Fruit fly (Drosophila melanogaster) whole organism, embryonic: Measurements from ENCODE around the gene Acp63F.
A peak's percentile ranks its signal among the peaks of the same experiment; 100 is the strongest.

ENCODE experiments used
- Ada2b ChIP-seq: fragments of 200-800 bp; sonication (Bioruptor generic); IDR thresholded peaks from 2 replicates; pipeline ENCODE4 v1.3.6; 2022; ENCODE audit warnings: missing biosample characterization, missing genetic modification characterization
- B-H1 ChIP-seq: fragments of 200-800 bp; sonication (Bioruptor generic); IDR thresholded peaks from 3 replicates; pipeline ENCODE4 v1.3.6; 2022; ENCODE audit warnings: missing biosample characterization, missing genetic modification characterization
- CG10366 ChIP-seq: fragments of 200-800 bp; sonication (Bioruptor generic); IDR thresholded peaks from 2 replicates; pipeline ENCODE4 v1.3.6; 2022; ENCODE audit warnings: missing biosample characterization, missing genetic modification characterization
- CG14710 ChIP-seq: fragments of 200-800 bp; sonication (Bioruptor generic); optimal IDR thresholded peaks from 3 replicates; lab custom pipeline; 2019; ENCODE audit warnings: missing biosample characterization, mild to moderate bottlenecking, missing genetic modification characterization, moderate library complexity
- CG15073 ChIP-seq: fragments of 200-800 bp; sonication (Bioruptor generic); optimal IDR thresholded peaks from 2 replicates; lab custom pipeline; 2016; ENCODE audit warnings: missing biosample characterization, missing genetic modification characterization
- CG15479 ChIP-seq: fragments of 200-800 bp; sonication (Bioruptor generic); optimal IDR thresholded peaks from 3 replicates; lab custom pipeline; 2019; ENCODE audit warnings: missing biosample characterization, mild to moderate bottlenecking, missing genetic modification characterization, moderate library complexity
- CG15601 ChIP-seq: fragments of 200-800 bp; sonication (Bioruptor generic); optimal IDR thresholded peaks from 3 replicates; lab custom pipeline; 2019; ENCODE audit warnings: missing biosample characterization, mild to moderate bottlenecking, missing genetic modification characterization, moderate library complexity
- CG17829 ChIP-seq: fragments of 200-800 bp; optimal IDR thresholded peaks from 2 replicates; lab custom pipeline; 2019; ENCODE audit warnings: missing biosample characterization, mild to moderate bottlenecking, missing genetic modification characterization, moderate library complexity
- CG1832 ChIP-seq: fragments of 200-800 bp; sonication (Bioruptor generic); optimal IDR thresholded peaks from 2 replicates; lab custom pipeline; 2017; ENCODE audit warnings: missing biosample characterization, mild to moderate bottlenecking, missing genetic modification characterization, inconsistent platforms
- CG2129 ChIP-seq: fragments of 200-800 bp; sonication (Bioruptor generic); IDR thresholded peaks from 2 replicates; pipeline ENCODE4 v1.3.6; 2022; ENCODE audit warnings: missing biosample characterization, missing genetic modification characterization; ENCODE audit not compliant: partially characterized antibody
- CG2875 ChIP-seq: fragments of 200-800 bp; sonication (Bioruptor generic); optimal IDR thresholded peaks from 2 replicates; lab custom pipeline; 2017; ENCODE audit warnings: missing biosample characterization, mild to moderate bottlenecking, missing genetic modification characterization, missing genetic modification reagents
- CG33213 ChIP-seq: fragments of 200-800 bp; sonication (Bioruptor generic); optimal IDR thresholded peaks from 3 replicates; lab custom pipeline; 2016; ENCODE audit warnings: missing biosample characterization, missing genetic modification characterization
- CG4328 ChIP-seq: fragments of 200-800 bp; sonication (Bioruptor generic); optimal IDR thresholded peaks from 3 replicates; lab custom pipeline; 2017; ENCODE audit warnings: missing biosample characterization, missing genetic modification reagents, missing genetic modification characterization
- CG5180 ChIP-seq: fragments of 200-800 bp; sonication (Bioruptor generic); optimal IDR thresholded peaks from 3 replicates; lab custom pipeline; 2017; ENCODE audit warnings: missing biosample characterization, missing genetic modification characterization, mild to moderate bottlenecking, moderate library complexity, missing genetic modification reagents
- CG6854 ChIP-seq: fragments of 200-800 bp; sonication (Bioruptor generic); optimal IDR thresholded peaks from 3 replicates; lab custom pipeline; 2017; ENCODE audit warnings: missing biosample characterization, mild to moderate bottlenecking, missing genetic modification characterization
- CG7745 ChIP-seq: fragments of 200-800 bp; sonication (Bioruptor generic); optimal IDR thresholded peaks from 2 replicates; lab custom pipeline; 2018; ENCODE audit warnings: missing biosample characterization, mild to moderate bottlenecking, missing genetic modification characterization, moderate library complexity
- CG7928 ChIP-seq: fragments of 200-800 bp; sonication (Bioruptor generic); optimal IDR thresholded peaks from 2 replicates; lab custom pipeline; 2017; ENCODE audit warnings: missing biosample characterization, mild to moderate bottlenecking, missing genetic modification characterization
- CG7963 ChIP-seq: fragments of 200-800 bp; sonication (Bioruptor generic); IDR thresholded peaks from 3 replicates; pipeline ENCODE4 v1.3.6; 2022; ENCODE audit warnings: missing biosample characterization, missing genetic modification characterization; ENCODE audit not compliant: partially characterized antibody
- CG9215 ChIP-seq: fragments of 200-800 bp; sonication (Bioruptor generic); IDR thresholded peaks from 2 replicates; pipeline ENCODE4 v1.3.6; 2022; ENCODE audit warnings: missing biosample characterization, missing genetic modification characterization
- D19B ChIP-seq: fragments of 200-800 bp; sonication (Bioruptor generic); optimal IDR thresholded peaks from 2 replicates; lab custom pipeline; 2017; ENCODE audit warnings: missing biosample characterization, mild to moderate bottlenecking, missing genetic modification characterization
- Drgx ChIP-seq: fragments of 200-800 bp; sonication (Bioruptor generic); IDR thresholded peaks from 2 replicates; pipeline ENCODE4 v1.3.6; 2022; ENCODE audit warnings: missing biosample characterization, missing genetic modification characterization
- Elba2 ChIP-seq: fragments of 200-800 bp; sonication (Bioruptor generic); optimal IDR thresholded peaks from 3 replicates; lab custom pipeline; 2016; ENCODE audit warnings: missing biosample characterization, missing genetic modification characterization
- Ets65A ChIP-seq: fragments of 200-800 bp; sonication (Bioruptor generic); peaks from one replicate; lab custom pipeline; 2016; ENCODE audit warnings: missing biosample characterization, missing genetic modification characterization
- Gug ChIP-seq: fragments of 200-800 bp; sonication (Bioruptor generic); IDR thresholded peaks from 4 replicates; pipeline ENCODE4 v1.3.6; 2022; ENCODE audit warnings: missing biosample characterization, missing genetic modification characterization
- HLH4C ChIP-seq: fragments of 200-800 bp; sonication (Bioruptor generic); IDR thresholded peaks from 3 replicates; pipeline ENCODE4 v1.3.6; 2022; ENCODE audit warnings: missing biosample characterization, missing genetic modification characterization; ENCODE audit not compliant: partially characterized antibody
- HLHmδ ChIP-seq: fragments of 200-800 bp; sonication (Bioruptor generic); optimal IDR thresholded peaks from 2 replicates; lab custom pipeline; 2018; ENCODE audit warnings: missing biosample characterization, mild to moderate bottlenecking, missing genetic modification characterization, moderate library complexity
- Med ChIP-seq: fragments of 200-800 bp; sonication (Bioruptor generic); peaks from one replicate; lab custom pipeline; 2016; ENCODE audit warnings: missing biosample characterization, missing genetic modification characterization, mild to moderate bottlenecking, inconsistent platforms, moderate library complexity
- Nf-YB ChIP-seq: fragments of 200-800 bp; sonication (Bioruptor generic); optimal IDR thresholded peaks from 3 replicates; lab custom pipeline; 2019; ENCODE audit warnings: missing biosample characterization, mild to moderate bottlenecking, missing genetic modification characterization, moderate library complexity
- NfI ChIP-seq: fragments of 200-800 bp; sonication (Bioruptor generic); optimal IDR thresholded peaks from 3 replicates; lab custom pipeline; 2018; ENCODE audit warnings: missing biosample characterization, mild to moderate bottlenecking, missing genetic modification characterization, moderate library complexity
- Sox100B ChIP-seq: fragments of 200-800 bp; sonication (Bioruptor generic); optimal IDR thresholded peaks from 3 replicates; lab custom pipeline; 2018; ENCODE audit warnings: missing biosample characterization, mild to moderate bottlenecking, missing genetic modification characterization
- ac ChIP-seq: fragments of 200-800 bp; sonication (Bioruptor generic); optimal IDR thresholded peaks from 3 replicates; lab custom pipeline; 2017; ENCODE audit warnings: missing biosample characterization, mild to moderate bottlenecking, missing genetic modification characterization
- ash1 ChIP-seq: fragments of 200-800 bp; sonication (Bioruptor generic); optimal IDR thresholded peaks from 2 replicates; lab custom pipeline; 2018; ENCODE audit warnings: missing biosample characterization, mild to moderate bottlenecking, missing genetic modification characterization
- crol ChIP-seq: fragments of 200-800 bp; sonication (Bioruptor generic); IDR thresholded peaks from 2 replicates; pipeline ENCODE4 v1.3.6; 2022; ENCODE audit warnings: missing biosample characterization, missing genetic modification characterization
- gt ChIP-seq: fragments of 200-800 bp; sonication (Bioruptor generic); IDR thresholded peaks from 2 replicates; pipeline ENCODE4 v1.3.6; 2022; ENCODE audit warnings: missing biosample characterization, missing genetic modification characterization
- hth ChIP-seq: fragments of >200 bp; optimal IDR thresholded peaks from 2 replicates; lab custom pipeline; 2017; ENCODE audit warnings: inconsistent platforms
- kni ChIP-seq: fragments of 200-800 bp; sonication (Bioruptor generic); optimal IDR thresholded peaks from 3 replicates; lab custom pipeline; 2017; ENCODE audit warnings: mild to moderate bottlenecking, missing biosample characterization, missing genetic modification reagents, missing genetic modification characterization
- lola ChIP-seq, 3 experiments: fragments of >200 bp in 2 of 3; fragments of 200-800 bp in 1 of 3; sonication (Bioruptor generic) in 1 of 3; optimal IDR thresholded peaks; 2 replicates each; lab custom pipeline; 2017 to 2019; ENCODE audit warnings: missing biosample characterization in 3 of 3, missing genetic modification characterization in 3 of 3, mild to moderate bottlenecking in 1 of 3, moderate library complexity in 1 of 3
- luna ChIP-seq: fragments of 200-800 bp; sonication (Bioruptor generic); optimal IDR thresholded peaks from 2 replicates; lab custom pipeline; 2016; ENCODE audit warnings: missing biosample characterization, missing genetic modification characterization
- mld ChIP-seq: fragments of 200-800 bp; sonication (Bioruptor generic); IDR thresholded peaks from 3 replicates; pipeline ENCODE4 v1.3.6; 2022; ENCODE audit warnings: missing biosample characterization, missing genetic modification characterization; ENCODE audit not compliant: partially characterized antibody
- nmo ChIP-seq: fragments of 200-800 bp; sonication (Bioruptor generic); optimal IDR thresholded peaks from 2 replicates; lab custom pipeline; 2018; ENCODE audit warnings: missing biosample characterization, mild to moderate bottlenecking, missing genetic modification characterization, moderate library complexity
- nom ChIP-seq: fragments of 200-800 bp; sonication (Bioruptor generic); optimal IDR thresholded peaks from 2 replicates; lab custom pipeline; 2017; ENCODE audit warnings: missing biosample characterization, missing genetic modification characterization, mild to moderate bottlenecking, moderate library complexity, missing genetic modification reagents
- otp ChIP-seq: fragments of 200-800 bp; sonication (Bioruptor generic); IDR thresholded peaks from 3 replicates; pipeline ENCODE4, ENCODE4 v1.3.6; 2022; ENCODE audit warnings: missing biosample characterization, missing genetic modification characterization
- pzg ChIP-seq: fragments of 200-800 bp; sonication (Bioruptor generic); optimal IDR thresholded peaks from 3 replicates; lab custom pipeline; 2018; ENCODE audit warnings: missing biosample characterization, mild to moderate bottlenecking, missing genetic modification characterization, moderate library complexity
- sens ChIP-seq: fragments of 200-800 bp; sonication (Bioruptor generic); peaks from one replicate; lab custom pipeline; 2016; ENCODE audit warnings: missing biosample characterization, missing genetic modification characterization
- twi ChIP-seq: fragments of 200-800 bp; optimal IDR thresholded peaks from 2 replicates; lab custom pipeline; 2019; ENCODE audit warnings: missing biosample characterization, mild to moderate bottlenecking, missing genetic modification characterization, moderate library complexity
- vvl ChIP-seq: fragments of 200-800 bp; sonication (Bioruptor generic); IDR thresholded peaks from 2 replicates; pipeline ENCODE4 v1.3.6; 2022; ENCODE audit warnings: missing biosample characterization, missing genetic modification characterization
- z ChIP-seq: fragments of 200-800 bp; sonication (Bioruptor generic); IDR thresholded peaks from 3 replicates; pipeline ENCODE4 v1.3.6; 2022; ENCODE audit warnings: missing biosample characterization, missing genetic modification characterization
- zfh2 ChIP-seq: fragments of 200-800 bp; sonication (Bioruptor generic); optimal IDR thresholded peaks from 2 replicates; lab custom pipeline; 2016; ENCODE audit warnings: missing biosample characterization, missing genetic modification characterization

Gene Acp63F

DNA sequence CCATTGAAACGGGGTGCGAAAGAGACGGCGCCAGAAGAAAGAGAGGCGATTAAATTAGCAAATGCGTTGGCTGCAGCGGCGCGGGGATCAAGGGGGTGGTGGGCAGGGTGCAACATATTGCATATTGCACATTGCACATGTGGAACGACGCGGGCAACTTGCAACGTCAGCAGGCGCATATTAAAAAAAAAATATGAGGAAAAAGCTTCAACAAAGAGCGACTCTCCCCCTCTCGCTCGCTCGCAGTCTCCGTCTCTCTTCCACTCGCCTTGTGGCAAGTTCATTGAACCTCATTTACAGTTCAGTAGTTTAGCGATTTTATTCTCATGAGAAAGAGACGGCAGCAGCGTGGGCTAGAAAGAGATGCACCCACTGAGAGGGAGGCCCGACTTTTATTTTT is 32.2 kb downstream of the Acp63F start:
- peak; percentile 16 for TF ChIP-seq Med (GFP tag; lab: Kevin White, UChicago)
- no peak for TF ChIP-seq HLHmδ (GFP tag; lab: Kevin White, UChicago)
- TF ChIP-seq NfI (GFP tag; lab: Kevin White, UChicago), result no peak
- TF ChIP-seq CG2129 (GFP tag; lab: Robert Waterston, UW), result no peak
- TF ChIP-seq Nf-YB (GFP tag; lab: Kevin White, UChicago), result no peak
- TF ChIP-seq Ada2b (GFP tag; lab: Robert Waterston, UW), result no peak
- TF ChIP-seq CG6854 (GFP tag; lab: Kevin White, UChicago), result no peak
- peak; percentile 9; the same call in 1 of the 3 replicates for TF ChIP-seq HLH4C (GFP tag; lab: Robert Waterston, UW)
- no peak for TF ChIP-seq nmo (GFP tag; lab: Kevin White, UChicago)
- TF ChIP-seq luna, result no peak
- no peak for TF ChIP-seq D19B (GFP tag; lab: Kevin White, UChicago)
- TF ChIP-seq CG4328 (GFP tag; lab: Kevin White, UChicago), result no peak
- TF ChIP-seq CG10366, result no peak
- TF ChIP-seq otp (GFP tag; lab: Robert Waterston, UW), result no peak
- no peak for TF ChIP-seq CG2875
- no peak for TF ChIP-seq CG17829 (tag; lab: Kevin White, UChicago)
- no peak for TF ChIP-seq Sox100B (GFP tag; lab: Kevin White, UChicago)
- TF ChIP-seq hth (lab: Kevin White, UChicago), result no peak
- TF ChIP-seq Gug (GFP tag; lab: Robert Waterston, UW), result no peak
- no peak for TF ChIP-seq CG7963 (GFP tag; lab: Robert Waterston, UW)
- TF ChIP-seq CG14710 (tag; lab: Kevin White, UChicago), result no peak
- 0 out of 2 replicates have a peak, but pooled peaks have one; percentile 17 for TF ChIP-seq vvl (GFP tag; lab: Robert Waterston, UW)
- no peak for TF ChIP-seq CG7745 (tag; lab: Kevin White, UChicago)
- TF ChIP-seq z (GFP tag; lab: Robert Waterston, UW), result no peak
- TF ChIP-seq CG15601 (tag; lab: Kevin White, UChicago), result no peak
- peak; percentile 28 for TF ChIP-seq nom (GFP tag; lab: Kevin White, UChicago)
- TF ChIP-seq CG5180, result no peak
- peak; percentile 54 for TF ChIP-seq CG1832 (GFP tag; lab: Kevin White, UChicago)

DNA sequence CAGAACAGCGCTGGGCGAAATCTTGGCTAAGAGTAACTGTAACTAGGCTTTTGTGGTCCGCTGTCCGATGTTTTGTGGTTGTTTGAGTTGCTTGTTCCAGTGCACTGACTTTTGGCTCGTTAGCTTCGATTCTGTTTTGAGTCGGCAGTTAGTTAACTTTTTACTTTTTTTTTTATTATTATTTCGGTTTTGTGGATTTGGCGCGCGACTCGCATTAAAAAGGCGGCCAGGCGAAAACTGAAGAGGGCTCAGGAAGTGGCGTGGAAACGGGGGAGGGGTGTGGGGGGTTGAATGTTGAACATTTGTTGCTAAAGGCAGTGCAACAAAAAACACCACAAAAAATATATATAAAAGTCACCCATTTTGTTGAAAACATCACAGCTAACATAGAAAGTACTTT is 32.7 kb downstream of the Acp63F start:
- peak; percentile 72 for TF ChIP-seq sens (GFP tag; lab: Kevin White, UChicago)
- TF ChIP-seq gt (GFP tag; lab: Robert Waterston, UW), result no peak
- TF ChIP-seq crol, result peak; percentile 24
- no peak for TF ChIP-seq CG9215 (GFP tag; lab: Robert Waterston, UW)
- TF ChIP-seq Ets65A (GFP tag; lab: Kevin White, UChicago), result peak; percentile 84
- no peak for TF ChIP-seq pzg (GFP tag; lab: Kevin White, UChicago)

DNA sequence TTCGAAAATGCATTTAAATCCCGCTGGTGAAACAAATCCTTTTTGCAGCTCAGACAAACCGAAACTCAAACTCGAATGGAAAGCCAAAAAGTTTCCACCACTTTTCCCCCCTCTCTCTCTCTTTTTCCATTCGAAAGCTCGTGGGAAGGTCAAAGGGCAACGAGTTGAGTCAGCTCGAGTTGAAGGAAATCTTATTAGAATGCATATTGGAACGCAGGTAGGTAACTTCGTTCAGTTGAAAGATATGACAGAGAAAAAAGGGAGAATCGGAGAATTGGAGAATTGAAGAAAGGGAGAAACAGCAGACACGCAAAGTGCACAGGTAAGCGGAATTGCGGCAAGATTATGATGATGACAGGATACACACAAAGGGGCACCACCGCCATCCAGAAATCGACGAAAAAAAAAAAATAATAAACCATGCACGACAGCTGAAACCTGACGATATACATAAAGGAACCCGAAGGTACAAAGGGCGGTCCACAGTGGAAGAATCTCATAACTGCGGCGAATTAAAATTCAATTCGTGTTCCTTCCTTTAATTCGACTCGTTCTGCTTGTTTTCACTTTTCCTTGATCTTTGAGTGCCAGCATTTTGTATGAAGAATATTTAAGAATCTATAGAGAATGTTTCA is 33.5 kb downstream of the Acp63F start:
- TF ChIP-seq zfh2 (GFP tag; lab: Kevin White, UChicago), result no peak
- no peak for TF ChIP-seq CG15073
- peak; percentile 36 for TF ChIP-seq CG15479 (GFP tag; lab: Kevin White, UChicago)
- TF ChIP-seq kni (GFP tag; lab: Kevin White, UChicago), result peak; percentile 9
- no peak for TF ChIP-seq Drgx (GFP tag; lab: Robert Waterston, UW)
- no peak for TF ChIP-seq lola (GFP tag; optimal IDR thresholded peaks at IDR 0.05; lab: Kevin White, UChicago)
- TF ChIP-seq ac, result peak; percentile 21
- TF ChIP-seq CG7928 (GFP tag; lab: Kevin White, UChicago), result no peak
- no peak for TF ChIP-seq B-H1 (GFP tag; lab: Robert Waterston, UW)
- TF ChIP-seq twi (tag; lab: Kevin White, UChicago), result no peak
- TF ChIP-seq CG2875, result no peak
- TF ChIP-seq Elba2, result no peak
- no peak for TF ChIP-seq mld (GFP tag; lab: Robert Waterston, UW)
- TF ChIP-seq ash1 (GFP tag; lab: Kevin White, UChicago), result no peak
- TF ChIP-seq CG33213, result no peak
